Worm (Caenorhabditis elegans): ENCODE measurements around the gene H13N06.2.

H13N06.2 gene

DNA sequence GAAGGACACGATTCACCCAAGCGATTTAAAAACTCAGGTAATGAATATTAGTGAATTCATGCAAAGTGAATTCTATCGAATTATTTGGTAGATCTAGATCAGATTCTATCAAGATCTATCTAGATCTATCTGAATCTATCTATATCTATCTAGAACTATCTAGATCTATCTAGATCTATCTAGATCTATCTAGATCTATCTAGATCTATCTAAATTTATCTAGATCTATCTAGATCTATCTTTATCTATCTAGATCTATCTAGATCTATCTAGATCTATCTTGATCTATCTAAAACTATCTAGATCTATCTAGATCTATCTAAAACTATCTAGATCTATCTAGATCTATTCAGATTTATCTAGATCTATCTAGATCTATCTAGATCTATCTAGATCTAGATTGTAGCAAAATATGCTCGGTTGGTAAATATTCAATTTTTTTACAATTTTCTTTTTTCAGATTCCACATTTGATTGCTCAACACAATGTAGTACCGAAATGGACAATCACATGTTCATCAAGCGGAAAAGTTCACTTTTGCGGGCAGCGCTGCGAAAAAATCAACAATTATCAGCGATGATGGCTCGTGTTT is 17.9 kb upstream of the H13N06.2 start:
- no peak for TF ChIP-seq B0310.2 (tag; optimal IDR thresholded peaks at IDR 0.05)
- TF ChIP-seq F13C5.2 (tag; optimal IDR thresholded peaks at IDR 0.05): no peak
- no peak for TF ChIP-seq pes-1 (GFP tag; IDR thresholded peaks at IDR 0.05)
- no peak for TF ChIP-seq hmg-4 (GFP tag; optimal IDR thresholded peaks at IDR 0.05)
- no peak for TF ChIP-seq flt-1 (GFP tag; IDR thresholded peaks at IDR 0.05)
- no peak for TF ChIP-seq sea-1 (GFP tag; conservative IDR thresholded peaks at IDR 0.05)
- TF ChIP-seq hnd-1 (tag; optimal IDR thresholded peaks at IDR 0.05): no peak
- TF ChIP-seq ceh-36 (tag; optimal IDR thresholded peaks at IDR 0.05): no peak
- no peak for TF ChIP-seq aly-1 (tag; optimal IDR thresholded peaks at IDR 0.05)
- no peak for TF ChIP-seq ets-7 (tag; optimal IDR thresholded peaks at IDR 0.05)

DNA sequence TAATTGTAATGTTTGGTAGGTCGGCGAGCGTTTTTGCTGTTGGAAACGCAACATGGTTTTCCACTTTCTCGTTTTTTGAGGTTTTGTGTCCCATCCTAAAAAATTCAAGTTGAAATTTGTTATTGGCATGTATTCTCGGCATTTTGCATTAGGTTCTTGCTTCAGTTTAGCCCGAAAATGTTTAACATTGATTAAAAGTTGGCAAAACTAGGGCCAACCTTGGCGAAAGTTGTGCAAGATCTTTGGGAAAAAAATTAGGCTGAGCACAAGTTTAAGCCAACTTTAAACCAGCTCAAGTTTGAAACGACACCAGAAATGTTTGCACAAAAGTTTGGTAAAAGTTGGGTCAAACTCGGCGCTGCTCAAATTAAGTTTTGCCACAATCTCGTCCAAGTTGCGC is 10.6 kb upstream of the H13N06.2 start, which contains the start of gene exc-1:
Gene exc-1, minus strand, starts transcription at position 101 of the 400 bp plus-strand sequence.
- TF ChIP-seq tbx-11 (GFP tag; IDR thresholded peaks at IDR 0.05): no peak
- no peak for TF ChIP-seq tra-4 (tag; optimal IDR thresholded peaks at IDR 0.05)
- no peak for TF ChIP-seq aly-1 (tag; optimal IDR thresholded peaks at IDR 0.05)

DNA sequence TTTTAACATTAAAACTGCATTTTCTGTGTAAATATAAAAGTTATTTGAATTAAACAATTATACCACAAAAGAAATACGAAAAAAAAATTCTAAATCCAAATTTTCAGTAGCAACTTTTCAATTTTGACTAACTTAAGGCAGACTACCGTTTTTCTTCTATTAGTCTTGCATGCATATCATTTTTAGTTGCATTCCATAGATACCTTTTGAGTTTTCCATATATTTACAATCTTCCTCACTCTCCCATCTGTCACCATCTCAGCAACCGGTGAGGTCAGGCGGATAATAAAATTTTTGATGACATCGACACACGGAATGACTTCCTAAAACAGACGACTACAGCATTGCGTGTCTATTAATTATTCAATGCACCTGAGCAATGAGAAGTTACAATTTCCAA is 9.2 kb upstream of the H13N06.2 start, which contains the start of gene gcy-36:
Gene gcy-36, plus strand, starts transcription at position 301 of the 400 bp plus-strand sequence.
- TF ChIP-seq pes-1 (GFP tag; IDR thresholded peaks at IDR 0.05): no peak
- TF ChIP-seq tra-4 (tag; optimal IDR thresholded peaks at IDR 0.05): no peak
- no peak for TF ChIP-seq ceh-36 (tag; optimal IDR thresholded peaks at IDR 0.05)
- TF ChIP-seq flt-1 (GFP tag; IDR thresholded peaks at IDR 0.05): no peak
- no peak for TF ChIP-seq scrt-1 (GFP tag; IDR thresholded peaks at IDR 0.05)
- no peak for TF ChIP-seq aly-1 (tag; optimal IDR thresholded peaks at IDR 0.05)
- no peak for TF ChIP-seq B0310.2 (tag; optimal IDR thresholded peaks at IDR 0.05)

DNA sequence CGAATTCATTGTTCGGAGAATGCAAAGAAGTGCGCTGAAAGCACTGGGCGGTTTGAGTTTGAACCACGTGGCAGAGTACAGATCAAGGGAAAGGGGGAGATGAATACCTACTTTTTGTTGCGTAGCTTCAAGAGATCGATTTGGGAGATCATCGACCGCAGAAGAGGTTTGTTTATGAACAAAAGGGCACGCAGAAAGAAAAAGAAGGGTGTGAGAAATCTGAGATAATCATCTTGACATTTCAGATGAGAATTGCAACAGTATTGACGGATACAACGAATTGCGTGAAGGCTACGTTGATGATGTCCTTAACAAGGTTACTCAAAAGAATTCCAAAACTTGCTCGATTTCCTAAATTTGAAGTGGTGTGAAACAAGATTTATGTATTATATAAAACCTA is 2.6 kb upstream of the H13N06.2 start:
- no peak for TF ChIP-seq ama-1 (optimal IDR thresholded peaks at IDR 0.05)
- TF ChIP-seq scrt-1 (GFP tag; IDR thresholded peaks at IDR 0.05): no peak
- TF ChIP-seq pes-1 (GFP tag; IDR thresholded peaks at IDR 0.05): no peak
- TF ChIP-seq ceh-13 (GFP tag; optimal IDR thresholded peaks at IDR 0.05): no peak
- no peak for TF ChIP-seq tbx-37 (GFP tag; conservative IDR thresholded peaks at IDR 0.05)
- TF ChIP-seq ets-7 (tag; optimal IDR thresholded peaks at IDR 0.05): no peak
- no peak for TF ChIP-seq hnd-1 (tag; optimal IDR thresholded peaks at IDR 0.05)
- TF ChIP-seq hmg-4 (GFP tag; optimal IDR thresholded peaks at IDR 0.05): no peak
- TF ChIP-seq B0310.2 (tag; optimal IDR thresholded peaks at IDR 0.05): no peak
- no peak for TF ChIP-seq sea-1 (GFP tag; conservative IDR thresholded peaks at IDR 0.05)
- no peak for TF ChIP-seq flt-1 (GFP tag; IDR thresholded peaks at IDR 0.05)
- TF ChIP-seq tbx-11 (GFP tag; IDR thresholded peaks at IDR 0.05): no peak
- no peak for TF ChIP-seq tra-4 (tag; optimal IDR thresholded peaks at IDR 0.05)
- TF ChIP-seq hmbx-1 (tag; optimal IDR thresholded peaks at IDR 0.05): no peak
- TF ChIP-seq aly-1 (tag; optimal IDR thresholded peaks at IDR 0.05): no peak
- no peak for TF ChIP-seq F13C5.2 (tag; optimal IDR thresholded peaks at IDR 0.05)
- TF ChIP-seq ceh-36 (tag; optimal IDR thresholded peaks at IDR 0.05): no peak

DNA sequence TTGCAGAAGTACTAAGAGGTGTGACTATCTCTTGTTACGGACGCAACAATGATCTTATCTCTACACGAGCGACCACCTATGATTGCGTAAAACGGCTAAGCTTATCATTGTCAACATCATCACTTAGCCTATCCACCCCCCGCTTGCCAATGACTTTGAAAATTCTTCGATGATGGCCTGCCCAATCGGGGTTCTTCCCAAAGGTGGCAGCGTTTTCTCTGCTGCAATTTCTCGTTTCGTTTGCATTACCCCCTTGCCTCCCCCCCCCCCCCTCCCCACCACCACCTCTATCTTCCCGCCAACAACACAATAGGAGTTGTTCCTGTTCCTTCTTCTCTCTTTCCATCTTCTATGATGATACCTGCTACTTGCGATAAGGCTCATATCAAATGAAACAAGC is 744 bp upstream of the H13N06.2 start:
- TF ChIP-seq aly-1 (tag; optimal IDR thresholded peaks at IDR 0.05) (no peak), tbx-11 (GFP tag; IDR thresholded peaks at IDR 0.05) (no peak), tbx-37 (GFP tag; conservative IDR thresholded peaks at IDR 0.05) (no peak), ceh-36 (tag; optimal IDR thresholded peaks at IDR 0.05) (no peak), hmg-4 (GFP tag; optimal IDR thresholded peaks at IDR 0.05) (no peak), pes-1 (GFP tag; IDR thresholded peaks at IDR 0.05) (no peak), ceh-13 (GFP tag; optimal IDR thresholded peaks at IDR 0.05) (no peak), flt-1 (GFP tag; IDR thresholded peaks at IDR 0.05) (no peak), tra-4 (tag; optimal IDR thresholded peaks at IDR 0.05) (no peak), ama-1 (optimal IDR thresholded peaks at IDR 0.05) (no peak), sea-1 (GFP tag; conservative IDR thresholded peaks at IDR 0.05) (no peak), ets-7 (tag; optimal IDR thresholded peaks at IDR 0.05) (no peak)

DNA sequence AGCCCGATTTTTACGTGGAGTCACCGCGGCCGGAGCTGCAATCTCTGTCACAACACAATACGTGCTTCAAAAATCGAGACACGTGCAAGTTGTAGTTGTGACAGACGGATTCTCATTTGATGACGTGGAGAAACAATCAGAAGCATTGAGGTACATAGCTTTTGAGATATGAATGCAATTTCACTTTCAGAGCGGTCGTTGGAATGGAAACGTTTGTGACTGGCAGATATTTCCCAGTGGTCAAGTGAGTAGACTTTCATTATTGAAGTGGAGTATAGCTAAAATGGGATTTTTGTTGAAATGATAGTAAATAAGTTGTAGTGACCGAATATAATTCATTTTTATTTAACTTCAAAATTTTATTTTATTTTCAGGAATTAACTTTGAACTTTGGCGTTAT is 3.2 kb downstream of the H13N06.2 start:
- TF ChIP-seq tra-4 (tag; optimal IDR thresholded peaks at IDR 0.05) (no peak), tbx-37 (GFP tag; conservative IDR thresholded peaks at IDR 0.05) (no peak), flt-1 (GFP tag; IDR thresholded peaks at IDR 0.05) (no peak), hmg-4 (GFP tag; optimal IDR thresholded peaks at IDR 0.05) (no peak), aly-1 (tag; optimal IDR thresholded peaks at IDR 0.05) (no peak), ama-1 (optimal IDR thresholded peaks at IDR 0.05) (no peak), pes-1 (GFP tag; IDR thresholded peaks at IDR 0.05) (no peak), F13C5.2 (tag; optimal IDR thresholded peaks at IDR 0.05) (no peak)

DNA sequence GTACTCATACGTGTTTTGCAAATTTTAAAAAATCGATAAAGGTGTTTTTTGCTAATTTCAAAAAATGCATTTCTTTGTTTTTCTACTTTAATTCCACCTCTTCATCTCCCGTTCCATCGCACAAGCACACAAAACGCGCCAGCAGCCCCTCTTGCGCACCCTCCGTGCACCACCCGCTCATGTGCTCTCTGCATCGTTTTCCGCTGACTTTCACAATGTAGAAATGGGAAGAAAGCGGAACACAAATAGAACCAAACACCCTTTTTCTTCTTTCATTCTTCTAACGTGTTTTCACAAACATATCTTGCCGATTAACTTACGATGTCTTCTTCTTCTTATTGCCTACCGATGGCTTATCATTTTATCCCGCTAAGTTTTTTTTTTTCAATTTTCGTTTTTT is 4.9 kb downstream of the H13N06.2 start:
- TF ChIP-seq ets-7 (tag; optimal IDR thresholded peaks at IDR 0.05) (no peak), B0310.2 (tag; optimal IDR thresholded peaks at IDR 0.05) (peak; percentile 3), flt-1 (GFP tag; IDR thresholded peaks at IDR 0.05) (no peak; the same call in 1 of the 2 replicates), tbx-11 (GFP tag; IDR thresholded peaks at IDR 0.05) (peak; percentile 66; the same call in 1 of the 2 replicates), hnd-1 (tag; optimal IDR thresholded peaks at IDR 0.05) (no peak), hmbx-1 (tag; optimal IDR thresholded peaks at IDR 0.05) (no peak), ama-1 (optimal IDR thresholded peaks at IDR 0.05) (no peak), hmg-4 (GFP tag; optimal IDR thresholded peaks at IDR 0.05) (peak; percentile 57), sea-1 (GFP tag; conservative IDR thresholded peaks at IDR 0.05) (peak; percentile 53; the same call in 1 of the 2 replicates), F13C5.2 (tag; optimal IDR thresholded peaks at IDR 0.05) (peak; percentile 77), tra-4 (tag; optimal IDR thresholded peaks at IDR 0.05) (no peak), pes-1 (GFP tag; IDR thresholded peaks at IDR 0.05) (no peak; the same call in 1 of the 2 replicates), ceh-36 (tag; optimal IDR thresholded peaks at IDR 0.05) (no peak), aly-1 (tag; optimal IDR thresholded peaks at IDR 0.05) (no peak), scrt-1 (GFP tag; IDR thresholded peaks at IDR 0.05) (0 out of 2 replicates have a peak, but pooled peaks have one; percentile 22), tbx-37 (GFP tag; conservative IDR thresholded peaks at IDR 0.05) (peak; percentile 62; the same call in 1 of the 2 replicates), ceh-13 (GFP tag; optimal IDR thresholded peaks at IDR 0.05) (no peak)

Measured in whole organism, early embryonic.